Worm (Caenorhabditis elegans) whole organism, L3 larva: ENCODE measurements around the gene R102.11.
"Not testable (repeated sequence)": the region's sequence is repeated elsewhere in the genome, so short reads cannot be mapped to it uniquely, and the experiment has no call there.

Experiments
- ZK546.5 ChIP-seq: sonication (generic microtip); optimal IDR thresholded peaks from 2 replicates; lab custom pipeline; 2017; ENCODE audit warnings: missing biosample characterization, missing genetic modification characterization
- ama-1 ChIP-seq: fragments of 150-350 bp; optimal IDR thresholded peaks from 2 replicates; lab custom pipeline; 2018
- ceh-82 ChIP-seq: fragments of 150-350 bp; optimal IDR thresholded peaks from 2 replicates; lab custom pipeline; 2014; ENCODE audit warnings: missing biosample characterization, missing genetic modification characterization
- egl-5 ChIP-seq: fragments of 150-350 bp; optimal IDR thresholded peaks from 2 replicates; lab custom pipeline; 2017; ENCODE audit warnings: missing biosample characterization, missing genetic modification reagents, missing genetic modification characterization, inconsistent platforms
- elt-2 ChIP-seq: sonication (generic microtip); optimal IDR thresholded peaks from 2 replicates; lab custom pipeline; 2016; ENCODE audit warnings: missing genetic modification reagents, mild to moderate bottlenecking, missing genetic modification characterization, missing compliant biosample characterization
- elt-3 ChIP-seq, 3 experiments: fragments of 150-350 bp in 1 of 3; sonication (generic microtip) in 2 of 3; optimal IDR thresholded peaks; 2 replicates in 2 of 3; 4 replicates in 1 of 3; lab custom pipeline; 2014 to 2017; ENCODE audit warnings: missing biosample characterization in 3 of 3, missing genetic modification characterization in 3 of 3
- lin-15B ChIP-seq: fragments of 150-350 bp; optimal IDR thresholded peaks from 2 replicates; lab custom pipeline; 2014; ENCODE audit warnings: missing biosample characterization, missing genetic modification characterization
- lsy-12 ChIP-seq: sonication (generic microtip); optimal IDR thresholded peaks from 2 replicates; lab custom pipeline; 2016; ENCODE audit warnings: mild to moderate bottlenecking, missing genetic modification characterization, missing compliant biosample characterization
- nhr-23 ChIP-seq: fragments of 150-350 bp; optimal IDR thresholded peaks from 2 replicates; lab custom pipeline; 2014; ENCODE audit warnings: missing biosample characterization, missing genetic modification reagents, missing genetic modification characterization
- nhr-25 ChIP-seq: sonication (generic microtip); optimal IDR thresholded peaks from 2 replicates; lab custom pipeline; 2017; ENCODE audit warnings: missing biosample characterization, missing genetic modification characterization
- pqm-1 ChIP-seq: fragments of 150-350 bp; optimal IDR thresholded peaks from 2 replicates; lab custom pipeline; 2017; ENCODE audit warnings: missing biosample characterization, missing genetic modification characterization, inconsistent platforms
- zag-1 ChIP-seq: fragments of 150-350 bp; optimal IDR thresholded peaks from 2 replicates; lab custom pipeline; 2014; ENCODE audit warnings: missing biosample characterization, missing genetic modification characterization
- ztf-11 ChIP-seq: fragments of 150-350 bp; optimal IDR thresholded peaks from 2 replicates; lab custom pipeline; 2014; ENCODE audit warnings: missing biosample characterization, missing genetic modification characterization

The R102.11 gene

ce11 chrIV:10656770-10657323 lies 42.7 kb downstream of the R102.11 start, which contains the start of gene K08C7.1:
TSS of gene K08C7.1 (plus strand) at chrIV:10656812.
- TF ChIP-seq egl-5 (tag; lab: Kevin White, UChicago) (no peak), ceh-82 (no peak), elt-3 (tag; optimal IDR thresholded peaks at IDR 0.05; lab: Kevin White, UChicago) (no peak), ama-1 (no peak), lin-15B (no peak), nhr-23 (tag; lab: Kevin White, UChicago) (no peak), zag-1 (no peak), nhr-25 (no peak), pqm-1 (tag; lab: Kevin White, UChicago) (peak; percentile 32), elt-2 (tag; lab: Kevin White, UChicago) (peak; percentile 78)

ce11 chrIV:10654047-10654446 lies 45.5 kb downstream of the R102.11 start, which contains the start of gene glb-19:
TSS of gene glb-19 (minus strand) at chrIV:10654147.
- not testable (repeated sequence) for TF ChIP-seq ztf-11, lsy-12, ZK546.5 (tag; lab: Kevin White, UChicago)
- TF ChIP-seq, all 47 proteins: peak for 0; not testable (repeated sequence) for 47
